Worm (Caenorhabditis elegans): Measurements from ENCODE around the gene rrp-1.

- TF ChIP-seq lin-15B (tag; optimal IDR thresholded peaks at IDR 0.05) = no peak
- no peak for TF ChIP-seq dpl-1 (GFP tag; optimal IDR thresholded peaks at IDR 0.05)
- TF ChIP-seq snpc-1.2 (GFP tag; IDR thresholded peaks at IDR 0.05) = no peak
- no peak for TF ChIP-seq ama-1 (optimal IDR thresholded peaks at IDR 0.05)
- TF ChIP-seq F49E8.2 (tag; optimal IDR thresholded peaks at IDR 0.05; ENCODE audit: borderline replicate concordance) = no peak
- no peak for TF ChIP-seq lin-38 (GFP tag; IDR thresholded peaks at IDR 0.05)
- no peak for TF ChIP-seq skn-1 (tag; optimal IDR thresholded peaks at IDR 0.05)
- TF ChIP-seq fkh-10 (GFP tag; optimal IDR thresholded peaks at IDR 0.05) = no peak
- TF ChIP-seq F37D6.2 (tag; optimal IDR thresholded peaks at IDR 0.05) = no peak
- TF ChIP-seq ztf-11 (tag; optimal IDR thresholded peaks at IDR 0.05) = no peak
- TF ChIP-seq nhr-10 (tag; optimal IDR thresholded peaks at IDR 0.05) = no peak
- no peak for TF ChIP-seq zip-11 (GFP tag; IDR thresholded peaks at IDR 0.05)
- TF ChIP-seq mdl-1 (tag; optimal IDR thresholded peaks at IDR 0.05) = no peak
Measured at ce11 chrIV:9972629-9973028, 9.4 kb downstream of the rrp-1 start, which contains the start of the genes C47E12.12 and C47E12.10.
